Worm (Caenorhabditis elegans): Measurements from ENCODE around the gene str-39.

DNA sequence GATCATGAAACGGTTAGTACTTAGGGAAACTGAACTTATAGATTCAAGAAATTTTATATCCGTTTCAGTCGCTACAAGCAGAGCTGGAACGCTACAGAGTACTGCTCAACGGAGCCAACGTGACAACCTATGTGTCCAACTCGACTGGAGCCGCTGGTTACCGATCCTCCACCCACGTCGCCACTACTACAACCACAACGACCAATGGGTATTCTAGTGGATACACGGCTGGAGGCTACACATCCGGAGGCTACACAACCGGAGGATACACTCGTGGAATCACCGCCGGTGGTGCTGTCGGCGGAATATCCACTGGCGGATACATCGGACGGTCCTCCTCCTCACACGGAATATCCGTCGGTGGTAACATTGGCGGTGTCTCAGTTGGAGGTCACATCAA is 3.4 kb upstream of the str-39 start:
- TF ChIP-seq hlh-1 (tag; optimal IDR thresholded peaks at IDR 0.05) (no peak), ceh-39 (tag; optimal IDR thresholded peaks at IDR 0.05) (no peak), ztf-11 (tag; optimal IDR thresholded peaks at IDR 0.05) (no peak), lin-13 (tag; optimal IDR thresholded peaks at IDR 0.05) (no peak), pha-4 (tag; optimal IDR thresholded peaks at IDR 0.05) (no peak), ham-2 (GFP tag; optimal IDR thresholded peaks at IDR 0.05) (no peak), cnd-1 (tag; optimal IDR thresholded peaks at IDR 0.05) (no peak), nhr-28 (tag; optimal IDR thresholded peaks at IDR 0.05) (no peak), ces-1 (GFP tag; optimal IDR thresholded peaks at IDR 0.05) (no peak), nhr-12 (tag; optimal IDR thresholded peaks at IDR 0.05) (no peak), mab-5 (tag; optimal IDR thresholded peaks at IDR 0.05) (no peak)

Measured in whole organism, mixed stage, embryonic.